Worm (Caenorhabditis elegans) whole organism, midembryonic: Measurements from ENCODE around the gene D1044.1.

Source experiments
- flt-1 ChIP-seq: fragments of 200-800 bp; sonication (Bioruptor generic); IDR thresholded peaks from 2 replicates; pipeline ENCODE4 v1.3.6; 2022; ENCODE audit warnings: missing genetic modification characterization, missing compliant biosample characterization
- med-1 ChIP-seq: sonication (generic microtip); optimal IDR thresholded peaks from 2 replicates; lab custom pipeline; 2017; ENCODE audit warnings: missing genetic modification characterization, mild to moderate bottlenecking, missing compliant biosample characterization, antibody characterized with exemption, missing genetic modification reagents; ENCODE audit not compliant: insufficient read depth

- TF ChIP-seq med-1 (GFP tag; lab: Kevin White, UChicago) (no peak), flt-1 (GFP tag; lab: Robert Waterston, UW) (no peak)
These were observed 9.0 kb downstream of the D1044.1 start for ce11 chrIII:5553098-5553497.
